Fruit fly (Drosophila melanogaster) whole organism, pupa: ENCODE measurements around the gene mdy.

Experiments
- CG10348 ChIP-seq: fragments of 200-800 bp; sonication (Bioruptor generic); IDR thresholded peaks from 2 replicates; pipeline ENCODE4 v1.3.6; 2022; ENCODE audit warnings: missing biosample characterization, missing genetic modification characterization
- CG12605 ChIP-seq: fragments of 200-800 bp; sonication (Bioruptor generic); IDR thresholded peaks from 2 replicates; pipeline ENCODE4 v1.3.6; 2022; ENCODE audit warnings: missing biosample characterization, missing genetic modification characterization
- CG13204 ChIP-seq: fragments of 200-800 bp; sonication (Bioruptor generic); optimal IDR thresholded peaks from 2 replicates; lab custom pipeline; 2018; ENCODE audit warnings: missing biosample characterization, mild to moderate bottlenecking, missing genetic modification characterization, moderate library complexity
- CG14655 ChIP-seq: fragments of 200-800 bp; sonication (Bioruptor generic); optimal IDR thresholded peaks from 3 replicates; lab custom pipeline; 2017; ENCODE audit warnings: mild to moderate bottlenecking, missing biosample characterization, missing genetic modification reagents, missing genetic modification characterization
- CG15710 ChIP-seq: fragments of 200-800 bp; sonication (Bioruptor generic); optimal IDR thresholded peaks from 2 replicates; lab custom pipeline; 2018; ENCODE audit warnings: missing biosample characterization, mild to moderate bottlenecking, missing genetic modification characterization, moderate library complexity
- CG17806 ChIP-seq: fragments of 200-800 bp; sonication (Bioruptor generic); optimal IDR thresholded peaks from 2 replicates; lab custom pipeline; 2018; ENCODE audit warnings: missing biosample characterization, mild to moderate bottlenecking, missing genetic modification characterization, moderate library complexity
- CG32121 ChIP-seq: fragments of 200-800 bp; sonication (Bioruptor generic); IDR thresholded peaks from 2 replicates; pipeline ENCODE4 v1.3.6; 2022; ENCODE audit warnings: missing biosample characterization, missing genetic modification characterization
- CG34367 ChIP-seq: fragments of 200-800 bp; sonication (Bioruptor generic); optimal IDR thresholded peaks from 2 replicates; lab custom pipeline; 2018; ENCODE audit warnings: missing biosample characterization, mild to moderate bottlenecking, missing genetic modification characterization
- CG4496 ChIP-seq: fragments of 200-800 bp; sonication (Bioruptor generic); IDR thresholded peaks from 3 replicates; pipeline ENCODE4 v1.3.6; 2022; ENCODE audit warnings: missing biosample characterization, missing genetic modification characterization
- CG8159 ChIP-seq: fragments of 200-800 bp; sonication (Bioruptor generic); optimal IDR thresholded peaks from 3 replicates; lab custom pipeline; 2018; ENCODE audit warnings: missing biosample characterization, mild to moderate bottlenecking, missing genetic modification characterization, moderate library complexity
- CG8301 ChIP-seq: fragments of 200-800 bp; sonication (Bioruptor generic); optimal IDR thresholded peaks from 2 replicates; lab custom pipeline; 2018; ENCODE audit warnings: missing biosample characterization, mild to moderate bottlenecking, missing genetic modification characterization
- CG9948 ChIP-seq: fragments of 200-800 bp; sonication (Bioruptor generic); optimal IDR thresholded peaks from 2 replicates; lab custom pipeline; 2018; ENCODE audit warnings: missing biosample characterization, mild to moderate bottlenecking, missing genetic modification characterization, moderate library complexity
- D1 ChIP-seq: fragments of 200-800 bp; sonication (Bioruptor generic); optimal IDR thresholded peaks from 2 replicates; lab custom pipeline; 2018; ENCODE audit warnings: missing biosample characterization, mild to moderate bottlenecking, missing genetic modification characterization, moderate library complexity
- EcR ChIP-seq: fragments of 200-800 bp; sonication (Bioruptor generic); optimal IDR thresholded peaks from 3 replicates; lab custom pipeline; 2019; ENCODE audit warnings: missing biosample characterization, missing genetic modification characterization, mild to moderate bottlenecking, moderate library complexity, missing genetic modification reagents
- Ets98B ChIP-seq: fragments of 200-800 bp; sonication (Bioruptor generic); IDR thresholded peaks from 2 replicates; pipeline ENCODE4 v1.3.6; 2022; ENCODE audit warnings: missing biosample characterization, missing genetic modification characterization
- Pif1A ChIP-seq: fragments of 200-800 bp; sonication (Bioruptor generic); optimal IDR thresholded peaks from 3 replicates; lab custom pipeline; 2016; ENCODE audit warnings: missing biosample characterization, missing genetic modification characterization
- Pif1B ChIP-seq: fragments of 200-800 bp; sonication (Bioruptor generic); optimal IDR thresholded peaks from 3 replicates; lab custom pipeline; 2016; ENCODE audit warnings: missing biosample characterization, missing genetic modification characterization
- Snoo ChIP-seq: fragments of 200-800 bp; sonication (Bioruptor generic); optimal IDR thresholded peaks from 3 replicates; lab custom pipeline; 2017; ENCODE audit warnings: missing biosample characterization, mild to moderate bottlenecking, missing genetic modification characterization, inconsistent platforms
- fd96Ca ChIP-seq: fragments of 200-800 bp; sonication (Bioruptor generic); IDR thresholded peaks from 3 replicates; pipeline ENCODE4 v1.3.6; 2022; ENCODE audit warnings: missing biosample characterization, missing genetic modification characterization
- gl ChIP-seq: fragments of 200-800 bp; sonication (Bioruptor generic); optimal IDR thresholded peaks from 2 replicates; lab custom pipeline; 2018; ENCODE audit warnings: missing biosample characterization, mild to moderate bottlenecking, missing genetic modification characterization
- rn ChIP-seq: fragments of 200-800 bp; sonication (Bioruptor generic); IDR thresholded peaks from 2 replicates; pipeline ENCODE4 v1.3.6; 2022; ENCODE audit warnings: missing biosample characterization, missing genetic modification characterization

The mdy gene

dm6 chr2L:16815989-16816749 lies at the start of gene mdy:
TSS of gene mdy (plus strand) at chr2L:16816660.
- peak; percentile 40 for TF ChIP-seq CG34367 (tag; lab: Kevin White, UChicago)
- no peak for TF ChIP-seq D1 (tag; lab: Kevin White, UChicago)
- TF ChIP-seq CG8301 = peak; percentile 27
- TF ChIP-seq CG12605 (GFP tag; lab: Robert Waterston, UW) = no peak
- peak; percentile 37 for TF ChIP-seq CG17806 (tag; lab: Kevin White, UChicago)
- 0 out of 2 replicates have a peak, but pooled peaks have one; percentile 16 for TF ChIP-seq rn (GFP tag; lab: Robert Waterston, UW)
- TF ChIP-seq CG9948 (tag; lab: Kevin White, UChicago) = peak; percentile 16
- TF ChIP-seq Snoo (tag; lab: Kevin White, UChicago) = peak; percentile 32
- peak; percentile 52 for TF ChIP-seq Pif1A (GFP tag; lab: Kevin White, UChicago)
- TF ChIP-seq gl (tag; lab: Kevin White, UChicago) = peak; percentile 25
- TF ChIP-seq Pif1B = peak; percentile 51
- TF ChIP-seq CG32121 (GFP tag; lab: Robert Waterston, UW) = peak; percentile 65; the same call in 1 of the 2 replicates
- TF ChIP-seq CG4496 (GFP tag; lab: Robert Waterston, UW) = peak; percentile 31
- TF ChIP-seq Ets98B (GFP tag; lab: Robert Waterston, UW) = no peak
- peak; percentile 47 for TF ChIP-seq CG14655 (GFP tag; lab: Kevin White, UChicago)
- peak; percentile 43 for TF ChIP-seq CG8159
- peak; percentile 57 for TF ChIP-seq CG15710 (tag; lab: Kevin White, UChicago)
- peak; percentile 51; the same call in 2 of the 3 replicates for TF ChIP-seq fd96Ca (GFP tag; lab: Robert Waterston, UW)
- TF ChIP-seq CG13204 (GFP tag; lab: Kevin White, UChicago) = no peak

DNA sequence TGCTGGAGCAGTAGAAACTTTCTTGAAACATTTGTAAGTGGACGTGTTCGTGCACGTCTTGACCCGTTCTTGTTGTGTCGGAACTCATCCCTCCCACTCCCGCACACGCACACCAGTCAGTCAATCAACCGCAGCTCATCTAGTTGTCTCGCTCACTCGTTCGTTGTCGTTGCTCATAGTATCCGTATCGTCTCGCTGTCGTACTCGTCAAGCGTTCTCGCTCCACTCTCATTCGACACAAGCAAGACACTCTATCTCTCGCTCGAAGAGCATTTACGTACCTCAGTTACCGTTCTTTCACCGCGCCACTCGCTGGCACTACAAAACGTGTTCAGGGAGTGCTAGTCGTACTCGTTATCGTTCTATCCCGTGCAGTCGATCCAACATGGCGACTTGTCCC lies 28.9 kb upstream of the mdy start:
- no peak for TF ChIP-seq D1 (tag; lab: Kevin White, UChicago)
- TF ChIP-seq Snoo (tag; lab: Kevin White, UChicago) = no peak
- no peak for TF ChIP-seq fd96Ca (GFP tag; lab: Robert Waterston, UW)
- TF ChIP-seq Pif1A (GFP tag; lab: Kevin White, UChicago) = no peak
- TF ChIP-seq Ets98B (GFP tag; lab: Robert Waterston, UW) = no peak
- TF ChIP-seq CG17806 (tag; lab: Kevin White, UChicago) = no peak
- no peak for TF ChIP-seq CG32121 (GFP tag; lab: Robert Waterston, UW)
- no peak for TF ChIP-seq CG8159
- no peak for TF ChIP-seq CG34367 (tag; lab: Kevin White, UChicago)
- no peak for TF ChIP-seq CG10348 (GFP tag; lab: Robert Waterston, UW)
- TF ChIP-seq, all 21 proteins: peak for 0

DNA sequence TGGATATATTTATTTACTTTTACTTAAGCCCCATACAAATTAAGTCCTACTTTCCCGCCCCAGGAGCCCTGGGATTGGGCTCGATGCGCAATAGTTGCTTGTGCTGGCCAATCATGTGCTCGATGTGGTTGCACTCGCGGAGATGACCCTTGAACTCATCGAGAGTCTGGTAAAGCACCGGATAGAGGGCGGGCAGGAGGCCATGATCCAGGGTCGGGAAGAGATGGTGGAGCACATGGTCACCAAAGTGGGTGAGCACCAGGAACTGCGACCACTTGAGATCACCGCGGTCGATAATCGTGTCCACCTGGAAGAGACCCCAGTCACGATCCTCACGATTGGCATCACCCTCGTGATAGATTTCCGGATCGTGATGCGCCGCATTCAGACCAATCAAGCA lies 27.6 kb upstream of the mdy start:
- TF ChIP-seq CG34367 (tag; lab: Kevin White, UChicago) (no peak), Pif1A (GFP tag; lab: Kevin White, UChicago) (no peak), CG10348 (GFP tag; lab: Robert Waterston, UW) (no peak), CG13204 (GFP tag; lab: Kevin White, UChicago) (no peak), CG8301 (no peak), EcR (GFP tag; lab: Kevin White, UChicago) (no peak), gl (tag; lab: Kevin White, UChicago) (no peak), CG4496 (GFP tag; lab: Robert Waterston, UW) (no peak), CG14655 (GFP tag; lab: Kevin White, UChicago) (no peak), CG17806 (tag; lab: Kevin White, UChicago) (no peak), CG12605 (GFP tag; lab: Robert Waterston, UW) (no peak), CG9948 (tag; lab: Kevin White, UChicago) (no peak), CG8159 (no peak), rn (GFP tag; lab: Robert Waterston, UW) (no peak)

DNA sequence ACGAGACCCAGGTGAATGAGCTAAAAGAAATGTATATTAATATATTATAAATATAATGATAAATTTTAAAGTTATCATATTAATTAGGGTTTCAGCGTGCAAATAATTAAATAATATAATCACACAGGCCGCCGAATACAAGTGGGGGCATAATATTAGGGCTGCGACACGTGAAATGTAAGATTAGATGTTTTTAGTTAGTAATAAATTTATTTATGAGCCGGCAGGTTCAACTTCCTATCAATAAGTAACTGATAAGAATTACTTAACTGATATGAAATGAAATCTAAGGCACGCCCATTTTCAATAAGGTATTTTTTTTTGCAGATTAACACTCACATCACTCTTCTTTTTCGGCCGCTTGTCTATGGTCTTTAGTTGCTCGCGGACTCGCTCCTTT lies 26.6 kb upstream of the mdy start:
- TF ChIP-seq Pif1B = no peak
- TF ChIP-seq CG9948 (tag; lab: Kevin White, UChicago) = no peak
- no peak for TF ChIP-seq CG12605 (GFP tag; lab: Robert Waterston, UW)
- no peak for TF ChIP-seq CG32121 (GFP tag; lab: Robert Waterston, UW)
- TF ChIP-seq rn (GFP tag; lab: Robert Waterston, UW) = no peak
- TF ChIP-seq CG4496 (GFP tag; lab: Robert Waterston, UW) = no peak
- no peak for TF ChIP-seq Ets98B (GFP tag; lab: Robert Waterston, UW)
- TF ChIP-seq CG8159 = no peak
- no peak for TF ChIP-seq CG8301
- TF ChIP-seq fd96Ca (GFP tag; lab: Robert Waterston, UW) = no peak
- TF ChIP-seq D1 (tag; lab: Kevin White, UChicago) = no peak
- TF ChIP-seq CG13204 (GFP tag; lab: Kevin White, UChicago) = no peak
- no peak for TF ChIP-seq CG34367 (tag; lab: Kevin White, UChicago)
- no peak for TF ChIP-seq Pif1A (GFP tag; lab: Kevin White, UChicago)
- TF ChIP-seq CG15710 (tag; lab: Kevin White, UChicago) = no peak

DNA sequence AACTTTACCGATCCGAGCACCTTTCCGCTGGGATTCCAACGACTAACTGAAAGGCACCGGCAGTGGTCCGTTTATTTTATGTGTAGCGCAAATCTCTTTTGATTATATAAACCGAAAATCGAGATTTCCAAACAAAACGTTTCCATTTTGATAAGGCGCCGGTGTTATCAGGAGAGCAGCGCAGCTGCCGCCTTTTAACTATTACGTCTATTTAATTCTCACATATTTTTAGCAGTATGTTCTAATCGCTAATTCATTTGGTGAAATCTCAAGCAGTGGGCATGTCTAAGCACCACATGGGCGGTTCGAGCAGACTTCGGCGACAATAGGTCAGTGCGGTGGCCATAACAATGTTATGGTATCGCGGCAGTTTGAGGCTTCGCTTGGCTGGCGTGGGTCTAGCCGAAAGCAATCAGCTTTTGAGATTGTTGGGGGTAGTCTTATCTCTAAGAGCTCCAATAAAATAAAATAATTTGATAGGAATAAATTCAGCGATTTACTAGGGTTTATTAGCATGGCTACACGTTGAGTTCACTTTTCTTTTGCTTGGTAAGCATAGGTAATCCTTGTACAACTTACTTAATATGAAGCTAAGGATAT lies 25.7 kb upstream of the mdy start, which contains the start of gene Cyt-b5-r:
TSS of gene Cyt-b5-r (minus strand) at position 51 of the 600 bp plus-strand sequence.
- TF ChIP-seq CG17806 (tag; lab: Kevin White, UChicago) (no peak), rn (GFP tag; lab: Robert Waterston, UW) (no peak)
